Worm (Caenorhabditis elegans): ENCODE results near the gene sri-74.

- no peak for TF ChIP-seq ceh-43 (GFP tag; optimal IDR thresholded peaks at IDR 0.05)
- TF ChIP-seq sptf-1 (tag; optimal IDR thresholded peaks at IDR 0.05), result no peak
- no peak for TF ChIP-seq nhr-12 (tag; optimal IDR thresholded peaks at IDR 0.05)
- no peak for TF ChIP-seq unc-62 (GFP tag; optimal IDR thresholded peaks at IDR 0.05)
- TF ChIP-seq lsy-2 (tag; optimal IDR thresholded peaks at IDR 0.05), result no peak
Observed at ce11 chrII:2563973-2564372, 19.0 kb downstream of the sri-74 start, which contains the start of gene nep-18.
